Worm (Caenorhabditis elegans) whole organism, mixed stage, embryonic: ENCODE results near the gene F23D12.4.

ENCODE experiments used
- ceh-39 ChIP-seq: fragments of 150-350 bp; optimal IDR thresholded peaks from 2 replicates; lab custom pipeline; 2014; ENCODE audit warnings: missing biosample characterization, missing genetic modification characterization
- drap-1 ChIP-seq: fragments of 200-800 bp; sonication (Bioruptor generic); optimal IDR thresholded peaks from 3 replicates; lab custom pipeline; 2018; ENCODE audit warnings: mild to moderate bottlenecking, missing genetic modification characterization, missing compliant biosample characterization
- lin-32 ChIP-seq: fragments of 200-800 bp; sonication (Bioruptor generic); optimal IDR thresholded peaks from 2 replicates; lab custom pipeline; 2018; ENCODE audit warnings: mild to moderate bottlenecking, missing genetic modification characterization, missing compliant biosample characterization
- mab-5 ChIP-seq: fragments of 150-350 bp; optimal IDR thresholded peaks from 2 replicates; lab custom pipeline; 2014; ENCODE audit warnings: missing biosample characterization, missing genetic modification characterization
- mls-2 ChIP-seq: sonication (generic microtip); optimal IDR thresholded peaks from 2 replicates; lab custom pipeline; 2016; ENCODE audit warnings: mild to moderate bottlenecking, missing genetic modification characterization, moderate library complexity, missing compliant biosample characterization
- nhr-12 ChIP-seq: fragments of 150-350 bp; optimal IDR thresholded peaks from 2 replicates; lab custom pipeline; 2014; ENCODE audit warnings: missing biosample characterization, missing genetic modification characterization
- pha-4 ChIP-seq: fragments of 150-350 bp; optimal IDR thresholded peaks from 2 replicates; lab custom pipeline; 2018; ENCODE audit warnings: missing biosample characterization, missing genetic modification reagents, missing genetic modification characterization
- sem-2 ChIP-seq: fragments of 200-800 bp; sonication (Bioruptor generic); optimal IDR thresholded peaks from 2 replicates; lab custom pipeline; 2018; ENCODE audit warnings: mild to moderate bottlenecking, missing genetic modification characterization, missing compliant biosample characterization
- snpc-4 ChIP-seq: fragments of 150-350 bp; optimal IDR thresholded peaks from 2 replicates; lab custom pipeline; 2014; ENCODE audit warnings: missing biosample characterization, missing genetic modification characterization
- sptf-1 ChIP-seq: sonication (generic microtip); optimal IDR thresholded peaks from 2 replicates; lab custom pipeline; 2017; ENCODE audit warnings: mild to moderate bottlenecking, missing genetic modification characterization, moderate library complexity, missing compliant biosample characterization
- unc-120 ChIP-seq: sonication (generic microtip); optimal IDR thresholded peaks from 2 replicates; lab custom pipeline; 2017; ENCODE audit warnings: missing genetic modification characterization, missing compliant biosample characterization; ENCODE audit not compliant: poor library complexity, severe bottlenecking
- unc-39 ChIP-seq: fragments of 150-350 bp; optimal IDR thresholded peaks from 2 replicates; lab custom pipeline; 2014; ENCODE audit warnings: missing biosample characterization, missing genetic modification characterization
- unc-62 ChIP-seq: fragments of 150-350 bp; optimal IDR thresholded peaks from 2 replicates; lab custom pipeline; 2014; ENCODE audit warnings: missing biosample characterization, missing genetic modification reagents, missing genetic modification characterization

DNA sequence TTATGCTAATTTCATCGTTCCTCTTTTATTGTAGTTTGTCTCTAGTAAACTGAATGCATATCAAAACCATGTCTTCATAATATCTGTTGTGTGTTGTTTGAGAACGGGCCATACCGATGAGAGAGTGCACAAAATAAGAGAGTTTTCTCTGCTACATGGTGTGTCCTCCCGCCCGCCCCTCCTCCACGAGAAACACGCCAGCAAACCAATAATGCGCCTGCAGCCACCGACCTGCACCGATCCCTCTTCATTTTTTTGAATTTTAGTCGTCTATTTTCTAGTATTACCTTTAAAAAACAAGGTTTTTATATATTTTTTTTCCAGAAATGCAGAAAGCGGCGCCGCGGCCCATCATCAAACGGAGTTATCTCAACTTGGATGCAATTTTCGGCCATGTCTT is 35.4 kb downstream of the F23D12.4 start, which contains the start of gene gfi-3:
- TF ChIP-seq unc-62 (GFP tag; lab: Kevin White, UChicago) (peak; percentile 8), unc-39 (no peak), mls-2 (tag; lab: Kevin White, UChicago) (peak; percentile 5), lin-32 (no peak), mab-5 (tag; lab: Kevin White, UChicago) (no peak), snpc-4 (tag; lab: Kevin White, UChicago) (no peak), sptf-1 (peak; percentile 80), ceh-39 (no peak), pha-4 (peak; percentile 30), unc-120 (tag; lab: Kevin White, UChicago) (peak; percentile 41), sem-2 (GFP tag; lab: Kevin White, UChicago) (no peak), drap-1 (GFP tag; lab: Kevin White, UChicago) (peak; percentile 55), nhr-12 (tag; lab: Kevin White, UChicago) (no peak)
